Worm (Caenorhabditis elegans) whole organism, L4 larva: ENCODE measurements around the gene spv-1.

Experiments used
- F26F4.8 ChIP-seq: fragments of 200-800 bp; sonication (Bioruptor generic); conservative IDR thresholded peaks from 2 replicates; pipeline ENCODE4 v1.3.6; 2022; ENCODE audit warnings: missing genetic modification characterization, missing compliant biosample characterization
- Y5F2A.4 ChIP-seq: fragments of 200-800 bp; sonication (Bioruptor generic); optimal IDR thresholded peaks from 2 replicates; lab custom pipeline; 2018; ENCODE audit warnings: mild to moderate bottlenecking, missing genetic modification characterization, missing compliant biosample characterization
- ZK546.5 ChIP-seq, 2 experiments: sonication (generic microtip); optimal IDR thresholded peaks; 2 replicates each; lab custom pipeline; 2017; ENCODE audit warnings: missing biosample characterization in 2 of 2, missing genetic modification characterization in 2 of 2
- aha-1 ChIP-seq: fragments of 150-350 bp; peaks from one replicate; lab custom pipeline; 2014; ENCODE audit warnings: missing biosample characterization, missing genetic modification characterization
- arid-1 ChIP-seq: fragments of 200-800 bp; sonication (Bioruptor generic); conservative IDR thresholded peaks from 2 replicates; pipeline ENCODE4 v1.3.6; 2022; ENCODE audit warnings: missing genetic modification reagents, missing genetic modification characterization, missing compliant biosample characterization
- ceh-62 ChIP-seq: sonication (generic microtip); optimal IDR thresholded peaks from 2 replicates; lab custom pipeline; 2017; ENCODE audit warnings: missing biosample characterization, missing genetic modification characterization
- ces-1 ChIP-seq: fragments of 150-350 bp; sonication (generic microtip); optimal IDR thresholded peaks from 4 replicates; lab custom pipeline; 2014; ENCODE audit warnings: missing biosample characterization, missing genetic modification reagents, missing genetic modification characterization
- cey-2 ChIP-seq: sonication (generic microtip); optimal IDR thresholded peaks from 3 replicates; lab custom pipeline; 2017; ENCODE audit warnings: missing genetic modification characterization, mild to moderate bottlenecking, missing compliant biosample characterization, antibody characterized with exemption, borderline replicate concordance; ENCODE audit not compliant: insufficient read depth
- ctbp-1 ChIP-seq: fragments of 200-800 bp; sonication (Bioruptor generic); IDR thresholded peaks from 2 replicates; pipeline ENCODE4 v1.3.6; 2022; ENCODE audit warnings: missing genetic modification reagents, missing genetic modification characterization, missing compliant biosample characterization
- dmd-8 ChIP-seq: fragments of 200-800 bp; sonication (Bioruptor generic); IDR thresholded peaks from 2 replicates; pipeline ENCODE4 v1.3.6; 2022; ENCODE audit warnings: missing genetic modification characterization, missing compliant biosample characterization
- fkh-10 ChIP-seq: fragments of 150-350 bp; optimal IDR thresholded peaks from 2 replicates; lab custom pipeline; 2014; ENCODE audit warnings: missing biosample characterization, missing genetic modification reagents, missing genetic modification characterization
- gei-8 ChIP-seq: fragments of 200-800 bp; sonication (Bioruptor generic); optimal IDR thresholded peaks from 2 replicates; lab custom pipeline; 2018; ENCODE audit warnings: mild to moderate bottlenecking, missing genetic modification characterization, missing compliant biosample characterization
- hlh-11 ChIP-seq: fragments of 200-800 bp; sonication (Bioruptor generic); optimal IDR thresholded peaks from 2 replicates; lab custom pipeline; 2018; ENCODE audit warnings: mild to moderate bottlenecking, missing genetic modification characterization, missing compliant biosample characterization
- hlh-30 ChIP-seq: sonication (generic microtip); optimal IDR thresholded peaks from 2 replicates; lab custom pipeline; 2017; ENCODE audit warnings: antibody characterized with exemption, mild to moderate bottlenecking, missing genetic modification characterization, missing compliant biosample characterization; ENCODE audit not compliant: insufficient read depth
- lim-7 ChIP-seq: fragments of 200-800 bp; sonication (Bioruptor generic); IDR thresholded peaks from 2 replicates; pipeline ENCODE4 v1.3.6; 2022; ENCODE audit warnings: missing genetic modification characterization, missing compliant biosample characterization
- lin-13 ChIP-seq: fragments of 150-350 bp; optimal IDR thresholded peaks from 2 replicates; lab custom pipeline; 2014; ENCODE audit warnings: missing biosample characterization, missing genetic modification reagents, missing genetic modification characterization
- lin-39 ChIP-seq: fragments of 150-350 bp; optimal IDR thresholded peaks from 2 replicates; lab custom pipeline; 2014; ENCODE audit warnings: missing biosample characterization, missing genetic modification reagents, missing genetic modification characterization
- lsy-2 ChIP-seq, 2 experiments: fragments of 150-350 bp in 1 of 2; sonication (generic microtip) in 1 of 2; optimal IDR thresholded peaks; 2 replicates each; lab custom pipeline; 2014 to 2017; ENCODE audit warnings: missing biosample characterization in 2 of 2, missing genetic modification characterization in 2 of 2
- madf-5 ChIP-seq, 2 experiments: fragments of 200-800 bp; sonication (Bioruptor generic); IDR thresholded peaks; 2 replicates each; pipeline ENCODE4 v1.3.6; 2022; ENCODE audit warnings: missing compliant biosample characterization in 2 of 2, missing genetic modification characterization in 2 of 2
- mep-1 ChIP-seq: fragments of 150-350 bp; sonication (generic microtip); optimal IDR thresholded peaks from 3 replicates; lab custom pipeline; 2014; ENCODE audit warnings: missing biosample characterization, missing genetic modification characterization
- nhr-11 ChIP-seq: fragments of 150-350 bp; optimal IDR thresholded peaks from 2 replicates; lab custom pipeline; 2014; ENCODE audit warnings: missing biosample characterization, missing genetic modification characterization
- nhr-237 ChIP-seq: sonication (generic microtip); optimal IDR thresholded peaks from 2 replicates; lab custom pipeline; 2017; ENCODE audit warnings: missing biosample characterization, missing genetic modification characterization
- nhr-25 ChIP-seq: sonication (generic microtip); optimal IDR thresholded peaks from 2 replicates; lab custom pipeline; 2017; ENCODE audit warnings: missing genetic modification characterization, mild to moderate bottlenecking, missing compliant biosample characterization, antibody characterized with exemption, moderate library complexity, borderline replicate concordance; ENCODE audit not compliant: insufficient read depth
- snpc-1.2 ChIP-seq: fragments of 200-800 bp; sonication (Bioruptor generic); IDR thresholded peaks from 2 replicates; pipeline ENCODE4 v1.3.6; 2022; ENCODE audit warnings: missing genetic modification reagents, missing genetic modification characterization, missing compliant biosample characterization
- spr-1 ChIP-seq: sonication (generic microtip); optimal IDR thresholded peaks from 2 replicates; lab custom pipeline; 2016; ENCODE audit warnings: mild to moderate bottlenecking, missing genetic modification characterization, missing compliant biosample characterization
- unc-130 ChIP-seq: sonication (generic microtip); optimal IDR thresholded peaks from 2 replicates; lab custom pipeline; 2016; ENCODE audit warnings: missing genetic modification reagents, missing genetic modification characterization, missing compliant biosample characterization
- unc-39 ChIP-seq: sonication (generic microtip); optimal IDR thresholded peaks from 2 replicates; lab custom pipeline; 2017; ENCODE audit warnings: missing biosample characterization, missing genetic modification characterization
- unc-62 ChIP-seq, 3 experiments: fragments of 150-350 bp in 1 of 3; sonication (generic microtip); optimal IDR thresholded peaks in 2 of 3; peaks in 1 of 3; 1 replicate in 1 of 3; 2 replicates in 2 of 3; lab custom pipeline; 2014 to 2017; ENCODE audit warnings: missing biosample characterization in 3 of 3, missing genetic modification characterization in 3 of 3, missing genetic modification reagents in 3 of 3, missing genotype in 1 of 3
- vab-7 ChIP-seq: fragments of 200-800 bp; sonication (Bioruptor generic); IDR thresholded peaks from 2 replicates; pipeline ENCODE4 v1.3.6; 2022; ENCODE audit warnings: missing genetic modification reagents, missing genetic modification characterization, missing compliant biosample characterization
- zfp-2 ChIP-seq: sonication (generic microtip); optimal IDR thresholded peaks from 2 replicates; lab custom pipeline; 2016; ENCODE audit warnings: mild to moderate bottlenecking, missing genetic modification characterization, missing compliant biosample characterization
- zip-2 ChIP-seq: fragments of 150-350 bp; optimal IDR thresholded peaks from 2 replicates; lab custom pipeline; 2014; ENCODE audit warnings: missing biosample characterization, missing genetic modification characterization

spv-1 gene

DNA sequence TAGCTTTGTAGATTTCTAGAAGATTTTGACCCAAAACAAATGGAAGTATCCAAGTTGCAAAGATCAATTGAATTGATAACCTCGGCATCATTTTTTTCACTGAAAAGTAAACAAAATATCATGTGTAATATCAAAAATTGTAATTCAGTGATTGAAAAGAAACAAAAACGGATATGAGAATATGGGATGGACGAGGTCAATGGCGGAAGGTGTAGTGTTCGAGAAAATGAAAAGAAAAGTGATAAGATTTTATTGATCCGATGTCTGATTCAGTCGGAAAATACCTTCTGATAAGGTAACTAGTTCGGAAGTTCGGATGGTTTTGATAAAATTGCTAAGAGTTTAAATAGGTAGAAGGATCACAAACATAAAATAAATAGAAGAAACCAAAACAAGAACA, 9.6 kb upstream of the spv-1 start, which contains the start of gene ZK669.2:
ZK669.2 (minus strand) TSS at position 101 of the 400 bp plus-strand sequence.
- TF ChIP-seq fkh-10: no peak
- no peak for TF ChIP-seq Y5F2A.4 (GFP tag; lab: Kevin White, UChicago)
- TF ChIP-seq gei-8 (GFP tag; lab: Kevin White, UChicago): no peak
- TF ChIP-seq lim-7 (GFP tag; lab: Robert Waterston, UW): no peak
- TF ChIP-seq vab-7: no peak
- TF ChIP-seq unc-39 (tag; lab: Kevin White, UChicago): no peak
- TF ChIP-seq cey-2: no peak
- TF ChIP-seq arid-1 (GFP tag; lab: Robert Waterston, UW): no peak
- TF ChIP-seq zfp-2 (tag; lab: Kevin White, UChicago): no peak
- no peak for TF ChIP-seq nhr-25 (tag; lab: Kevin White, UChicago)
- TF ChIP-seq ces-1 (GFP tag; lab: Kevin White, UChicago): no peak
- TF ChIP-seq, all 104 proteins: peak for 0

DNA sequence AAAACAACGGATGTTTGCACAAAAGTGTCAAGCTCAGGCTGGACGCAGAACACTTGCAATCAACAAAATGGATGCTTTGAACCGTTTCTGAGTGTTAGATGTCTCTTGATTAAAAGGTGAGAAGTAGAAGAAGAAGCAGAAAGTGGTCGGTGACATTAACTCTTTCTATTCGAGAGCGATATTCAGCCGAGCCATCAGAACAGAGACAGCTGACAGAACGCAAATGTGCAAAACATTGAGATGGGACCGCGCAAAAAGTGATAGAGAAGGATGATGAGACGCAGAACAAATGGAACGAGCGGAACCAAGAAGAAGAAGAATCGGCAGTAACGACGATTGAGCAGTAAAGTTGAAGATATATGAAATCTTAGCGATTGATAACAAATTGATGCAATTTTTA, 7.1 kb upstream of the spv-1 start:
- TF ChIP-seq unc-62 (GFP tag; optimal IDR thresholded peaks at IDR 0.05 in 1 of 2; lab: Kevin White, UChicago) (no peak), unc-62 (tag; optimal IDR thresholded peaks at IDR 0.05; lab: Kevin White, UChicago) (no peak)
- TF ChIP-seq, all 104 proteins: peak for 0

DNA sequence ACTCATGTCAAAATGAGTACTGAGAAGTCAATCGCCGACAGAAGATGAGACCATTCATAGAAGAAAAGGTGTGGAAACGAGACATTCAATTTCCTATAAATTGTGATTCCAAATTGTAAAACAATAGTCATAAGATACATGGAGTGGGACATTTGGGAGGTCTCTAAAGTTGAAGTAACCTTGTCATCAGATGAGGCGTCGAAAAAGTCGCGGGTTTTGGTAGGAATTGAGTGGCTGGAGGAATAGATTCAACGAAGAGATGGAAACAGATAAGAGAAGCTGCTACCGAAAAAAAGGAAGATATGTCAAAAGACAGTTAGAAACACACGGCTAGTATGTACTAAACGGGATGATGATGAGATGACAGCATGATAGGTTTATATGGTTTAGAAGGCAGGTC, 2.2 kb upstream of the spv-1 start:
- TF ChIP-seq ZK546.5 (tag; optimal IDR thresholded peaks at IDR 0.05; lab: Kevin White, UChicago) (no peak), hlh-30 (peak; percentile 61), aha-1 (tag; lab: Kevin White, UChicago) (peak; percentile 66)

DNA sequence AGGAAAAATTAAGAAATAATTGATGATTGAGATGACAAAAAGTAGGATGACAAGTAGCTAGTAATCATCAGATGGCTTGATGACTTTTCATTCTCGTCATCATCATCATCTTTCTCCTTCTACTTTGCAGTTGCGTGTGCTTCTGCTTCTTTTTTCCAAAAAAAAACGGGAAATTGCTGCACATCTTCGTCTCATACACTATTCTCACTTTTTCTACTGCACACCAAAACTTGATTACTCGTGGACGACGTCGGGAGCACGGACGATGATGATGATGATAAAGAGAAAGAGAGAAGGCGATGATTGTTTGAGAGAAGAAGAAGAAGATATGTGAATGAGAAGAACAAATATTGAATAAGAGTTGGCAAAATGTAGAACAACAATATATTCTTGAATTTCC, 7.3 kb downstream of the spv-1 start:
- TF ChIP-seq mep-1 (no peak), ces-1 (GFP tag; lab: Kevin White, UChicago) (peak; percentile 72), madf-5 (GFP tag; IDR thresholded peaks at IDR 0.05; lab: Robert Waterston, UW) (no peak), fkh-10 (peak; percentile 70), ctbp-1 (GFP tag; lab: Robert Waterston, UW) (0 out of 2 replicates have a peak, but pooled peaks have one; percentile 52), unc-62 (GFP tag; optimal IDR thresholded peaks at IDR 0.05 in 1 of 2; lab: Kevin White, UChicago) (peak in 1 of 2 experiments; percentile 97), unc-62 (tag; optimal IDR thresholded peaks at IDR 0.05; lab: Kevin White, UChicago) (no peak)

ce11 chrII:7920178-7920577, 8.3 kb downstream of the spv-1 start:
- no peak for TF ChIP-seq unc-130 (GFP tag; lab: Kevin White, UChicago)
- TF ChIP-seq fkh-10: peak; percentile 80
- TF ChIP-seq ces-1 (GFP tag; lab: Kevin White, UChicago): peak; percentile 36

ce11 chrII:7911015-7911414, 17.5 kb downstream of the spv-1 start, which contains the start of gene ZK675.4:
Gene ZK675.4 (plus strand): TSS chrII:7911315.
- no peak for TF ChIP-seq zip-2 (tag; lab: Kevin White, UChicago)
- TF ChIP-seq spr-1: no peak
- TF ChIP-seq aha-1 (tag; lab: Kevin White, UChicago): peak; percentile 38
- TF ChIP-seq lin-13 (GFP tag; lab: Kevin White, UChicago): no peak
- TF ChIP-seq, all 104 proteins: peak for 1

- TF ChIP-seq nhr-25 (tag; lab: Kevin White, UChicago) (no peak), nhr-237 (tag; lab: Kevin White, UChicago) (no peak), lsy-2 (tag; optimal IDR thresholded peaks at IDR 0.05; lab: Kevin White, UChicago) (no peak), snpc-1.2 (GFP tag; lab: Robert Waterston, UW) (no peak), unc-39 (tag; lab: Kevin White, UChicago) (no peak), hlh-30 (peak; percentile 45), nhr-11 (peak; percentile 6), zfp-2 (tag; lab: Kevin White, UChicago) (no peak), dmd-8 (GFP tag; lab: Robert Waterston, UW) (no peak), F26F4.8 (GFP tag; lab: Robert Waterston, UW) (no peak), mep-1 (no peak), lin-39 (tag; lab: Kevin White, UChicago) (no peak), ceh-62 (no peak), hlh-11 (tag; lab: Kevin White, UChicago) (peak; percentile 22)
Observed at ce11 chrII:7907539-7907997, 20.9 kb downstream of the spv-1 start, which contains the start of gene best-23. Gene best-23 (minus strand): TSS chrII:7907589.
